Worm (Caenorhabditis elegans) whole organism, L1 larva: ENCODE results near the gene F32D1.7.

Experiments used
- C04F5.9 ChIP-seq: sonication (generic microtip); optimal IDR thresholded peaks from 2 replicates; lab custom pipeline; 2016; ENCODE audit warnings: missing genetic modification characterization, missing compliant biosample characterization
- C16A3.4 ChIP-seq: fragments of 150-350 bp; optimal IDR thresholded peaks from 2 replicates; lab custom pipeline; 2014; ENCODE audit warnings: missing biosample characterization, missing genetic modification characterization
- C34B4.2 ChIP-seq: sonication (generic microtip); optimal IDR thresholded peaks from 2 replicates; lab custom pipeline; 2017; ENCODE audit warnings: mild to moderate bottlenecking, missing genetic modification characterization, missing compliant biosample characterization
- F16B12.6 ChIP-seq: fragments of 150-350 bp; optimal IDR thresholded peaks from 2 replicates; lab custom pipeline; 2014; ENCODE audit warnings: missing biosample characterization, missing genetic modification characterization
- aha-1 ChIP-seq: fragments of 150-350 bp; optimal IDR thresholded peaks from 2 replicates; lab custom pipeline; 2014; ENCODE audit warnings: missing biosample characterization, missing genetic modification characterization
- alr-1 ChIP-seq: fragments of 200-800 bp; sonication (Bioruptor generic); optimal IDR thresholded peaks from 2 replicates; lab custom pipeline; 2018; ENCODE audit warnings: borderline replicate concordance, mild to moderate bottlenecking, missing genetic modification characterization, missing compliant biosample characterization
- ceh-90 ChIP-seq: sonication (generic microtip); optimal IDR thresholded peaks from 2 replicates; lab custom pipeline; 2016; ENCODE audit warnings: missing genetic modification characterization, missing compliant biosample characterization
- dpl-1 ChIP-seq, 3 experiments: fragments of 150-350 bp in 2 of 3; sonication (generic microtip) in 1 of 3; optimal IDR thresholded peaks; 2 replicates each; lab custom pipeline; 2014 to 2017; ENCODE audit warnings: missing biosample characterization in 3 of 3, missing genetic modification characterization in 3 of 3, missing genetic modification reagents in 3 of 3
- efl-3 ChIP-seq: fragments of 200-800 bp; sonication (Bioruptor generic); optimal IDR thresholded peaks from 2 replicates; lab custom pipeline; 2018; ENCODE audit warnings: mild to moderate bottlenecking, missing genetic modification characterization, missing compliant biosample characterization
- ets-5 ChIP-seq: fragments of 200-800 bp; sonication (Bioruptor generic); IDR thresholded peaks from 2 replicates; pipeline ENCODE4 v1.3.6; 2022; ENCODE audit warnings: missing genetic modification characterization, missing compliant biosample characterization
- fkh-10 ChIP-seq: sonication (generic microtip); optimal IDR thresholded peaks from 2 replicates; lab custom pipeline; 2017; ENCODE audit warnings: missing biosample characterization, missing genetic modification reagents, missing genetic modification characterization
- fkh-4 ChIP-seq: sonication (generic microtip); optimal IDR thresholded peaks from 2 replicates; lab custom pipeline; 2016; ENCODE audit warnings: missing compliant biosample characterization, missing genetic modification characterization, borderline replicate concordance
- fkh-8 ChIP-seq: sonication (generic microtip); optimal IDR thresholded peaks from 2 replicates; lab custom pipeline; 2016; ENCODE audit warnings: mild to moderate bottlenecking, missing genetic modification characterization, missing compliant biosample characterization
- hpl-2 ChIP-seq: fragments of 150-350 bp; optimal IDR thresholded peaks from 2 replicates; lab custom pipeline; 2014; ENCODE audit warnings: missing biosample characterization, missing genetic modification reagents, missing genetic modification characterization
- isw-1 ChIP-seq: fragments of 200-800 bp; sonication (Bioruptor generic); IDR thresholded peaks from 2 replicates; pipeline ENCODE4 v1.3.6; 2022; ENCODE audit warnings: missing genetic modification characterization, missing compliant biosample characterization
- jun-1 ChIP-seq: fragments of 150-350 bp; optimal IDR thresholded peaks from 2 replicates; lab custom pipeline; 2014; ENCODE audit warnings: missing biosample characterization, missing genetic modification reagents, missing genetic modification characterization
- lin-13 ChIP-seq: fragments of 150-350 bp; optimal IDR thresholded peaks from 2 replicates; lab custom pipeline; 2014; ENCODE audit warnings: missing biosample characterization, missing genetic modification reagents, missing genetic modification characterization
- lin-35 ChIP-seq, 2 experiments: fragments of 150-350 bp; optimal IDR thresholded peaks; 2 replicates each; lab custom pipeline; 2014; ENCODE audit warnings: missing biosample characterization in 2 of 2, missing genetic modification characterization in 2 of 2, missing genetic modification reagents in 2 of 2
- lin-39 ChIP-seq: fragments of 150-350 bp; optimal IDR thresholded peaks from 2 replicates; lab custom pipeline; 2014; ENCODE audit warnings: missing biosample characterization, missing genetic modification reagents, missing genetic modification characterization
- lir-3 ChIP-seq: sonication (generic microtip); optimal IDR thresholded peaks from 2 replicates; lab custom pipeline; 2016; ENCODE audit warnings: mild to moderate bottlenecking, missing genetic modification characterization, moderate library complexity, missing compliant biosample characterization; ENCODE audit not compliant: poor library complexity
- lsy-2 ChIP-seq, 2 experiments: fragments of 150-350 bp; optimal IDR thresholded peaks; 2 replicates each; lab custom pipeline; 2014; ENCODE audit warnings: missing biosample characterization in 2 of 2, missing genetic modification characterization in 2 of 2
- mab-9 ChIP-seq: fragments of 200-800 bp; sonication (Bioruptor generic); IDR thresholded peaks from 2 replicates; pipeline ENCODE4 v1.3.6; 2022; ENCODE audit warnings: missing genetic modification reagents, missing genetic modification characterization, missing compliant biosample characterization
- mef-2 ChIP-seq: fragments of 150-350 bp; optimal IDR thresholded peaks from 2 replicates; lab custom pipeline; 2014; ENCODE audit warnings: missing biosample characterization, missing genetic modification characterization
- mep-1 ChIP-seq: fragments of 150-350 bp; optimal IDR thresholded peaks from 2 replicates; lab custom pipeline; 2014; ENCODE audit warnings: missing biosample characterization, missing genetic modification characterization
- nhr-11 ChIP-seq: fragments of 150-350 bp; optimal IDR thresholded peaks from 2 replicates; lab custom pipeline; 2014; ENCODE audit warnings: missing biosample characterization, missing genetic modification characterization
- nhr-47 ChIP-seq: sonication (generic microtip); optimal IDR thresholded peaks from 2 replicates; lab custom pipeline; 2016; ENCODE audit warnings: mild to moderate bottlenecking, missing genetic modification characterization, moderate library complexity, missing compliant biosample characterization
- nhr-77 ChIP-seq: fragments of 150-350 bp; optimal IDR thresholded peaks from 2 replicates; lab custom pipeline; 2014; ENCODE audit warnings: missing biosample characterization, missing genetic modification characterization
- nhr-84 ChIP-seq: sonication (generic microtip); optimal IDR thresholded peaks from 2 replicates; lab custom pipeline; 2017; ENCODE audit warnings: missing biosample characterization, missing genetic modification characterization
- nhr-85 ChIP-seq: sonication (generic microtip); peaks from one replicate; lab custom pipeline; 2016; ENCODE audit warnings: missing genetic modification characterization, inconsistent platforms, missing compliant biosample characterization
- sox-4 ChIP-seq: sonication (generic microtip); optimal IDR thresholded peaks from 2 replicates; lab custom pipeline; 2016; ENCODE audit warnings: missing genetic modification characterization, missing compliant biosample characterization
- unc-130 ChIP-seq: fragments of 150-350 bp; optimal IDR thresholded peaks from 2 replicates; lab custom pipeline; 2017; ENCODE audit warnings: missing biosample characterization, missing genetic modification characterization, inconsistent platforms
- unc-30 ChIP-seq: sonication (generic microtip); optimal IDR thresholded peaks from 2 replicates; lab custom pipeline; 2017; ENCODE audit warnings: missing biosample characterization, missing genetic modification characterization
- unc-62 ChIP-seq: fragments of 150-350 bp; optimal IDR thresholded peaks from 2 replicates; lab custom pipeline; 2014; ENCODE audit warnings: missing biosample characterization, missing genetic modification reagents, missing genetic modification characterization
- xbp-1 ChIP-seq: sonication (generic microtip); optimal IDR thresholded peaks from 2 replicates; lab custom pipeline; 2016; ENCODE audit warnings: missing genetic modification characterization, missing compliant biosample characterization
- ztf-4 ChIP-seq: fragments of 150-350 bp; optimal IDR thresholded peaks from 2 replicates; lab custom pipeline; 2014; ENCODE audit warnings: missing biosample characterization, missing genetic modification characterization

F32D1.7 gene

ce11 chrV:4422127-4422526, 46.2 kb upstream of the F32D1.7 start, which contains the start of gene skr-7:
Gene skr-7, plus strand, starts transcription at chrV:4422427.
- no peak for TF ChIP-seq fkh-10 (GFP tag; lab: Kevin White, UChicago)
- TF ChIP-seq ceh-90 (tag; lab: Kevin White, UChicago), result no peak
- TF ChIP-seq aha-1 (tag; lab: Kevin White, UChicago), result no peak
- no peak for TF ChIP-seq sox-4 (tag; lab: Kevin White, UChicago)
- TF ChIP-seq lsy-2 (tag; optimal IDR thresholded peaks at IDR 0.05; lab: Kevin White, UChicago), result no peak
- TF ChIP-seq lin-39 (tag; lab: Kevin White, UChicago), result no peak
- TF ChIP-seq dpl-1 (GFP tag; optimal IDR thresholded peaks at IDR 0.05; lab: Kevin White, UChicago), result no peak
- TF ChIP-seq ets-5 (GFP tag; lab: Robert Waterston, UW), result no peak
- no peak for TF ChIP-seq ztf-4 (tag; lab: Kevin White, UChicago)
- no peak for TF ChIP-seq hpl-2
- TF ChIP-seq mef-2 (tag; lab: Kevin White, UChicago), result no peak

- TF ChIP-seq nhr-77 (no peak), unc-62 (GFP tag; lab: Kevin White, UChicago) (no peak), unc-30 (tag; lab: Kevin White, UChicago) (no peak), alr-1 (tag; lab: Kevin White, UChicago) (no peak), lsy-2 (tag; optimal IDR thresholded peaks at IDR 0.05; lab: Kevin White, UChicago) (no peak), C34B4.2 (no peak), jun-1 (tag; lab: Kevin White, UChicago) (no peak), isw-1 (GFP tag; lab: Robert Waterston, UW) (no peak), lin-35 (GFP tag; optimal IDR thresholded peaks at IDR 0.05; lab: Kevin White, UChicago) (no peak), F16B12.6 (tag; lab: Kevin White, UChicago) (no peak), efl-3 (GFP tag; lab: Kevin White, UChicago) (no peak), aha-1 (tag; lab: Kevin White, UChicago) (no peak), mab-9 (no peak), nhr-84 (tag; lab: Kevin White, UChicago) (no peak)
Measured at ce11 chrV:4421475-4421874, 45.5 kb upstream of the F32D1.7 start, which contains the start of gene skr-14. Gene skr-14, minus strand, starts transcription at chrV:4421575.

ce11 chrV:4419767-4420322, 43.9 kb upstream of the F32D1.7 start, which contains the start of the genes Y47D7A.7 and Y47D7A.2:
Gene Y47D7A.7, minus strand, starts transcription at chrV:4419867.
Gene Y47D7A.2, plus strand, starts transcription at chrV:4420272.
- no peak for TF ChIP-seq nhr-85 (tag; lab: Kevin White, UChicago)
- no peak for TF ChIP-seq fkh-8
- TF ChIP-seq nhr-11, result no peak
- TF ChIP-seq, all 84 proteins: peak for 0

DNA sequence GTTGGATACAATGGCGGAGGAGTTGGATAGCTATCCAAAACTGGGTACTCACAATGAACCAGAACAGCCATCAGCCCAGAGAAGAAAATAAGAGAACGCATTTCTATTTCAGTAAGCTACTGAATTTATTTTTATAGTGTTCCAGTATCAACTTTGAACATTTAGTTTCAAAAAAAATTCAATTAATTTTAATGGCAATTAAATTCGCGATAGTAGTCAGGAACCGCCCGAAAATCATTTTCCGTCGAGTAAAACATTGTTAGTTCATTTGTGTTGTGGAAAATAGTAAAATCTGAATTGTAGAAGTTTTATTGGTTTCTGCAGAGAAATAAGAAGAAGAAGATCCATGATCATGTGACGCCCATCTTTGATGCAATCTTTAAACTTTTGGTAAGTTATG, 42.1 kb upstream of the F32D1.7 start, which contains the start of gene Y47D7A.6:
Gene Y47D7A.6, minus strand, starts transcription at position 101 of the 400 bp plus-strand sequence.
- no peak for TF ChIP-seq efl-3 (GFP tag; lab: Kevin White, UChicago)
- TF ChIP-seq ztf-4 (tag; lab: Kevin White, UChicago), result no peak
- TF ChIP-seq lin-13, result no peak
- TF ChIP-seq C16A3.4 (tag; lab: Kevin White, UChicago), result no peak
- TF ChIP-seq mep-1 (tag; lab: Kevin White, UChicago), result no peak
- TF ChIP-seq ceh-90 (tag; lab: Kevin White, UChicago), result no peak

DNA sequence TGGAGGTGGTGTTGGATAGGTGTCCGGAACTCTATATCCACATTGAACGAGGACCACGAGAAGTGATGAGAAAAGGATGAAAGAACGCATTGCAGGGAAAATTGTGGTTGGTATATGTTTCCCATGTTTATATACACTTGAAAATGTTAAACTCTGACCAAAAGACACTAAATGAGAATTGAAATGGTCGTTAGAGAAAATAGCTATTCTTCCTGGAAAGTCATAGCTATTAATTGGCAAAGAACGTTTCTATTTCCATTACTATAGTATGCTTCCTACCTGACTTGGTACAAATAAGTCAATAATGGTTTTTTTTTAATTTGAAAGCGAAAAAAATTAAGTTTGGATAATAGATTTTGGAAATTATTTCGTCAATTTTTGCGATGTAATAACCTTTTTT, 40.7 kb upstream of the F32D1.7 start, which contains the start of gene Y47D7A.18:
Gene Y47D7A.18, minus strand, starts transcription at position 101 of the 400 bp plus-strand sequence.
- TF ChIP-seq lir-3 (no peak), C04F5.9 (tag; lab: Kevin White, UChicago) (no peak), nhr-47 (no peak), unc-130 (tag; lab: Kevin White, UChicago) (no peak), ets-5 (GFP tag; lab: Robert Waterston, UW) (no peak), fkh-4 (no peak), xbp-1 (tag; lab: Kevin White, UChicago) (no peak), C34B4.2 (no peak)
